Worm (Caenorhabditis elegans) whole organism, late embryonic: ENCODE measurements around the gene rab-6.1.

Experiments used
- K09A11.1 ChIP-seq: sonication (generic microtip); optimal IDR thresholded peaks from 2 replicates; lab custom pipeline; 2017; ENCODE audit warnings: antibody characterized with exemption, mild to moderate bottlenecking, missing genetic modification characterization, missing compliant biosample characterization; ENCODE audit not compliant: insufficient read depth
- ama-1 ChIP-seq: fragments of 150-350 bp; optimal IDR thresholded peaks from 2 replicates; lab custom pipeline; 2014
- ceh-24 ChIP-seq: sonication (generic microtip); optimal IDR thresholded peaks from 2 replicates; lab custom pipeline; 2016; ENCODE audit warnings: mild to moderate bottlenecking, missing genetic modification characterization, missing compliant biosample characterization
- ceh-6 ChIP-seq: fragments of 200-800 bp; sonication (Bioruptor generic); optimal IDR thresholded peaks from 2 replicates; lab custom pipeline; 2018; ENCODE audit warnings: mild to moderate bottlenecking, missing genetic modification characterization, missing compliant biosample characterization
- dmd-4 ChIP-seq: sonication (generic microtip); optimal IDR thresholded peaks from 2 replicates; lab custom pipeline; 2016; ENCODE audit warnings: borderline replicate concordance, missing genetic modification characterization, missing compliant biosample characterization
- hlh-15 ChIP-seq: sonication (generic microtip); optimal IDR thresholded peaks from 2 replicates; lab custom pipeline; 2016; ENCODE audit warnings: missing genetic modification characterization, missing compliant biosample characterization
- hlh-30 ChIP-seq: sonication (generic microtip); optimal IDR thresholded peaks from 2 replicates; lab custom pipeline; 2017; ENCODE audit warnings: antibody characterized with exemption, missing genetic modification characterization, missing compliant biosample characterization; ENCODE audit not compliant: insufficient read depth
- mec-3 ChIP-seq: sonication (generic microtip); optimal IDR thresholded peaks from 2 replicates; lab custom pipeline; 2016; ENCODE audit warnings: borderline replicate concordance, missing genetic modification characterization, missing compliant biosample characterization
- rnt-1 ChIP-seq: sonication (generic microtip); optimal IDR thresholded peaks from 2 replicates; lab custom pipeline; 2016; ENCODE audit warnings: missing genetic modification characterization, missing compliant biosample characterization
- tbx-2 ChIP-seq: sonication (generic microtip); optimal IDR thresholded peaks from 2 replicates; lab custom pipeline; 2016; ENCODE audit warnings: missing genetic modification characterization, missing compliant biosample characterization
- tbx-7 ChIP-seq: sonication (generic microtip); optimal IDR thresholded peaks from 2 replicates; lab custom pipeline; 2016; ENCODE audit warnings: missing genotype, missing genetic modification characterization, missing compliant biosample characterization
- unc-86 ChIP-seq: sonication (generic microtip); optimal IDR thresholded peaks from 2 replicates; lab custom pipeline; 2016; ENCODE audit warnings: missing genetic modification characterization, missing compliant biosample characterization
- ztf-16 ChIP-seq: sonication (generic microtip); optimal IDR thresholded peaks from 2 replicates; lab custom pipeline; 2017; ENCODE audit warnings: missing genetic modification characterization, missing compliant biosample characterization

ce11 chrIII:8973163-8973562, 32.6 kb downstream of the rab-6.1 start:
- TF ChIP-seq K09A11.1: no peak
- TF ChIP-seq tbx-7 (tag; lab: Kevin White, UChicago): no peak
- no peak for TF ChIP-seq ztf-16
- no peak for TF ChIP-seq hlh-15 (tag; lab: Kevin White, UChicago)
- no peak for TF ChIP-seq hlh-30 (tag; lab: Kevin White, UChicago)
- no peak for TF ChIP-seq unc-86 (tag; lab: Kevin White, UChicago)
- TF ChIP-seq dmd-4: no peak
- no peak for TF ChIP-seq ama-1
- no peak for TF ChIP-seq rnt-1 (tag; lab: Kevin White, UChicago)
- TF ChIP-seq ceh-24 (tag; lab: Kevin White, UChicago): no peak
- TF ChIP-seq tbx-2 (tag; lab: Kevin White, UChicago): no peak
- no peak for TF ChIP-seq ceh-6
- no peak for TF ChIP-seq mec-3 (tag; lab: Kevin White, UChicago)
